Worm (Caenorhabditis elegans): ENCODE measurements around the gene mxl-1.

DNA sequence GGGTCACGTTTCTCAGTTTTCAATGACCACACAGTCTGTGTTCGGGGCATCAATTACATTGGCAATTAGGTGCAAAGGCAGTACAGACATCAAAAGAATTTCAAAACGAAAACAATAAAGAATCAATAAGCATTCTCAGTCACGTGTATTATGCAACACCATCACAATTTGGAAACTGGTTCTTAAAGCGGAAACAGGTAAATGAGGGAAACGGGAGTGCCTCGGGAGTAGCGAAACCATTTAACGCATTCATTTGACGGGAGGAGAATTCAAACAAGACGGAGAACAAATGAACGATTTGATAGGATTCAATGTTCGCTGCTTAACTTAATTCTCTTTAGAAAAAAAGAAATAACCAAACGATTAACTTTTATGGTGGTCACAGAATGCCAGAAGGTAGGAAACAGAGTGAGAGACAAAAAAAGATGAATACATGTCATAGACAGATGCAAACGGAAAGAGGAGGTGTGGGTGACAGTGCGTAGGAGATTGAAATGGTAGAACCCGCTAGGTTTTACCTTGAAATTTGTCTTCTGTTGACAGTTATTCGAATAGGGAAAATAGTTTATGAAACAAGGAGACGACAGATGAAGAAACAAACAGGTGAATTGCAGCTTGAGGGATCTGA, 47.9 kb upstream of the mxl-1 start:
- TF ChIP-seq ZK546.5 (tag; optimal IDR thresholded peaks at IDR 0.05) (no peak), ama-1 (optimal IDR thresholded peaks at IDR 0.05) (no peak), unc-55 (GFP tag; optimal IDR thresholded peaks at IDR 0.05) (no peak), ztf-4 (tag; optimal IDR thresholded peaks at IDR 0.05) (no peak), lin-11 (tag; optimal IDR thresholded peaks at IDR 0.05) (no peak), peb-1 (tag; optimal IDR thresholded peaks at IDR 0.05) (no peak), nhr-12 (tag; optimal IDR thresholded peaks at IDR 0.05) (no peak), nhr-77 (tag; optimal IDR thresholded peaks at IDR 0.05) (no peak), unc-62 (GFP tag; optimal IDR thresholded peaks at IDR 0.05) (no peak), snpc-4 (tag; optimal IDR thresholded peaks at IDR 0.05) (no peak), elt-3 (tag; optimal IDR thresholded peaks at IDR 0.05) (no peak), lin-39 (tag; optimal IDR thresholded peaks at IDR 0.05) (no peak)

Measured in whole organism, L2 larva.